Worm (Caenorhabditis elegans) whole organism, young adult: Measurements from ENCODE around the gene sru-38.
A peak's percentile ranks its signal among the peaks of the same experiment; 100 is the strongest.

Experiments
- B0261.1 ChIP-seq: sonication (generic microtip); optimal IDR thresholded peaks from 2 replicates; lab custom pipeline; 2016; ENCODE audit warnings: mild to moderate bottlenecking, missing genetic modification characterization, moderate library complexity, missing compliant biosample characterization
- B0336.3 ChIP-seq: fragments of 200-800 bp; sonication (Bioruptor generic); IDR thresholded peaks from 2 replicates; pipeline ENCODE4 v1.3.6; 2022; ENCODE audit warnings: missing genetic modification characterization, missing compliant biosample characterization
- C17E4.6 ChIP-seq: fragments of 200-800 bp; sonication (Bioruptor generic); IDR thresholded peaks from 2 replicates; pipeline ENCODE4 v1.3.6; 2022; ENCODE audit warnings: missing genetic modification reagents, missing genetic modification characterization, missing compliant biosample characterization
- F10E7.11 ChIP-seq: sonication (generic microtip); optimal IDR thresholded peaks from 2 replicates; lab custom pipeline; 2017; ENCODE audit warnings: mild to moderate bottlenecking, missing genetic modification characterization, moderate library complexity, missing compliant biosample characterization
- F57C9.4 ChIP-seq: sonication (generic microtip); optimal IDR thresholded peaks from 2 replicates; lab custom pipeline; 2017; ENCODE audit warnings: mild to moderate bottlenecking, missing genetic modification characterization, missing compliant biosample characterization
- K11D2.4 ChIP-seq: fragments of 200-800 bp; sonication (Bioruptor generic); IDR thresholded peaks from 2 replicates; pipeline ENCODE4 v1.3.6; 2022; ENCODE audit warnings: missing genetic modification reagents, missing genetic modification characterization, missing compliant biosample characterization
- T07F8.4 ChIP-seq: sonication (generic microtip); optimal IDR thresholded peaks from 2 replicates; lab custom pipeline; 2016; ENCODE audit warnings: mild to moderate bottlenecking, missing genetic modification characterization, moderate library complexity, missing compliant biosample characterization
- Y53F4B.3 ChIP-seq: fragments of 200-800 bp; sonication (Bioruptor generic); IDR thresholded peaks from 2 replicates; pipeline ENCODE4 v1.3.6; 2022; ENCODE audit warnings: missing genetic modification reagents, missing genetic modification characterization, missing compliant biosample characterization
- Y53G8AR.9 ChIP-seq: fragments of 200-800 bp; sonication (Bioruptor generic); conservative IDR thresholded peaks from 2 replicates; pipeline ENCODE4 v1.3.6; 2022; ENCODE audit warnings: missing genetic modification reagents, missing genetic modification characterization, missing compliant biosample characterization
- Y56A3A.18 ChIP-seq: fragments of 200-800 bp; sonication (Bioruptor generic); IDR thresholded peaks from 2 replicates; pipeline ENCODE4 v1.3.6; 2022; ENCODE audit warnings: missing genetic modification reagents, missing genetic modification characterization, missing compliant biosample characterization
- Y67H2A.10 ChIP-seq: fragments of 200-800 bp; sonication (Bioruptor generic); conservative IDR thresholded peaks from 2 replicates; pipeline ENCODE4 v1.3.6; 2022; ENCODE audit warnings: missing genetic modification reagents, missing genetic modification characterization, missing compliant biosample characterization
- ama-1 ChIP-seq, 3 experiments: fragments of 150-350 bp in 1 of 3; sonication (generic microtip) in 2 of 3; optimal IDR thresholded peaks; 2 replicates each; lab custom pipeline; 2014 to 2018; ENCODE audit warnings: missing biosample characterization in 2 of 3, missing genetic modification characterization in 2 of 3, missing genetic modification reagents in 2 of 3
- aptf-3 ChIP-seq: fragments of 200-800 bp; sonication (Bioruptor generic); IDR thresholded peaks from 2 replicates; pipeline ENCODE4 v1.3.6; 2022; ENCODE audit warnings: missing genetic modification characterization, missing compliant biosample characterization
- atf-7 ChIP-seq: sonication (generic microtip); optimal IDR thresholded peaks from 2 replicates; lab custom pipeline; 2017; ENCODE audit warnings: mild to moderate bottlenecking, missing genetic modification characterization, missing compliant biosample characterization
- athp-1 ChIP-seq: sonication (generic microtip); optimal IDR thresholded peaks from 2 replicates; lab custom pipeline; 2017; ENCODE audit warnings: mild to moderate bottlenecking, missing genetic modification characterization, missing compliant biosample characterization
- attf-5 ChIP-seq: fragments of 200-800 bp; sonication (Bioruptor generic); optimal IDR thresholded peaks from 2 replicates; lab custom pipeline; 2018; ENCODE audit warnings: mild to moderate bottlenecking, missing genetic modification characterization, missing compliant biosample characterization
- bed-1 ChIP-seq: fragments of 200-800 bp; sonication (Bioruptor generic); IDR thresholded peaks from 2 replicates; pipeline ENCODE4 v1.3.6; 2022; ENCODE audit warnings: missing genetic modification reagents, missing genetic modification characterization, missing compliant biosample characterization
- bed-2 ChIP-seq: fragments of 200-800 bp; sonication (Bioruptor generic); IDR thresholded peaks from 2 replicates; pipeline ENCODE4 v1.3.6; 2022; ENCODE audit warnings: missing genetic modification reagents, missing genetic modification characterization, missing compliant biosample characterization
- chd-7 ChIP-seq: sonication (generic microtip); optimal IDR thresholded peaks from 2 replicates; lab custom pipeline; 2016; ENCODE audit warnings: mild to moderate bottlenecking, missing genetic modification characterization, moderate library complexity, missing compliant biosample characterization
- die-1 ChIP-seq: sonication (generic microtip); optimal IDR thresholded peaks from 2 replicates; lab custom pipeline; 2016; ENCODE audit warnings: missing genotype, mild to moderate bottlenecking, missing genetic modification characterization, missing compliant biosample characterization
- efl-1 ChIP-seq: fragments of 150-350 bp; optimal IDR thresholded peaks from 2 replicates; lab custom pipeline; 2014; ENCODE audit warnings: missing biosample characterization, missing genetic modification reagents, missing genetic modification characterization
- ekl-4 ChIP-seq: fragments of 200-800 bp; sonication (Bioruptor generic); IDR thresholded peaks from 2 replicates; pipeline ENCODE4 v1.3.6; 2022; ENCODE audit warnings: missing genetic modification reagents, missing genetic modification characterization, missing compliant biosample characterization
- fkh-3 ChIP-seq: sonication (generic microtip); optimal IDR thresholded peaks from 2 replicates; lab custom pipeline; 2016; ENCODE audit warnings: mild to moderate bottlenecking, missing genetic modification characterization, missing compliant biosample characterization
- hmg-1.2 ChIP-seq: fragments of 200-800 bp; sonication (Bioruptor generic); IDR thresholded peaks from 2 replicates; pipeline ENCODE4 v1.3.6; 2022; ENCODE audit warnings: missing genetic modification reagents, missing genetic modification characterization, missing compliant biosample characterization
- lin-35 ChIP-seq, 3 experiments: fragments of 150-350 bp in 2 of 3; sonication (generic microtip) in 1 of 3; optimal IDR thresholded peaks; 2 replicates each; lab custom pipeline; 2014 to 2018; ENCODE audit warnings: missing biosample characterization in 3 of 3, missing genetic modification characterization in 3 of 3, missing genetic modification reagents in 3 of 3
- lir-1 ChIP-seq: fragments of 200-800 bp; sonication (Bioruptor generic); conservative IDR thresholded peaks from 2 replicates; pipeline ENCODE4 v1.3.6; 2022; ENCODE audit warnings: missing genetic modification reagents, missing genetic modification characterization, missing compliant biosample characterization
- lsl-1 ChIP-seq: fragments of 200-800 bp; sonication (Bioruptor generic); optimal IDR thresholded peaks from 2 replicates; lab custom pipeline; 2018; ENCODE audit warnings: mild to moderate bottlenecking, missing genetic modification characterization, moderate library complexity, missing compliant biosample characterization
- madf-10 ChIP-seq: sonication (generic microtip); optimal IDR thresholded peaks from 2 replicates; lab custom pipeline; 2016; ENCODE audit warnings: mild to moderate bottlenecking, missing genetic modification characterization, missing compliant biosample characterization
- madf-3 ChIP-seq: fragments of 200-800 bp; sonication (Bioruptor generic); IDR thresholded peaks from 2 replicates; pipeline ENCODE4 v1.3.6; 2022; ENCODE audit warnings: missing genetic modification reagents, missing genetic modification characterization, missing compliant biosample characterization
- madf-8 ChIP-seq: fragments of 200-800 bp; sonication (Bioruptor generic); conservative IDR thresholded peaks from 2 replicates; pipeline ENCODE4 v1.3.6; 2022; ENCODE audit warnings: missing genetic modification reagents, missing genetic modification characterization, missing compliant biosample characterization
- nhr-27 ChIP-seq: fragments of 200-800 bp; sonication (Bioruptor generic); optimal IDR thresholded peaks from 2 replicates; lab custom pipeline; 2018; ENCODE audit warnings: mild to moderate bottlenecking, missing genetic modification characterization, moderate library complexity, missing compliant biosample characterization
- pbrm-1 ChIP-seq: fragments of 200-800 bp; sonication (Bioruptor generic); IDR thresholded peaks from 2 replicates; pipeline ENCODE4 v1.3.6; 2022; ENCODE audit warnings: missing genetic modification reagents, missing genetic modification characterization, missing compliant biosample characterization
- rec-8 ChIP-seq, 2 experiments: sonication (generic microtip); optimal IDR thresholded peaks; 2 replicates each; lab custom pipeline; 2016; ENCODE audit warnings: mild to moderate bottlenecking in 2 of 2, missing genetic modification characterization in 2 of 2, missing genetic modification reagents in 2 of 2, missing genotype in 2 of 2, missing biosample characterization in 1 of 2, missing compliant biosample characterization in 1 of 2, moderate library complexity in 1 of 2
- repo-1 ChIP-seq: sonication (generic microtip); optimal IDR thresholded peaks from 2 replicates; lab custom pipeline; 2017; ENCODE audit warnings: mild to moderate bottlenecking, missing genetic modification characterization, missing compliant biosample characterization
- rpc-1 ChIP-seq, 2 experiments: fragments of 150-350 bp in 1 of 2; sonication (generic microtip) in 1 of 2; optimal IDR thresholded peaks; 2 replicates each; lab custom pipeline; 2014 to 2018; ENCODE audit warnings: missing biosample characterization in 1 of 2, missing genetic modification characterization in 1 of 2, missing genetic modification reagents in 1 of 2, missing genotype in 1 of 2
- sdz-38 ChIP-seq: sonication (generic microtip); optimal IDR thresholded peaks from 2 replicates; lab custom pipeline; 2016; ENCODE audit warnings: missing genotype, missing genetic modification characterization, missing compliant biosample characterization
- tbx-9 ChIP-seq: sonication (generic microtip); optimal IDR thresholded peaks from 2 replicates; lab custom pipeline; 2016; ENCODE audit warnings: borderline replicate concordance, missing genetic modification characterization, inconsistent platforms, missing compliant biosample characterization
- ztf-18 ChIP-seq: sonication (generic microtip); optimal IDR thresholded peaks from 2 replicates; lab custom pipeline; 2016; ENCODE audit warnings: missing genotype, mild to moderate bottlenecking, missing genetic modification characterization, missing compliant biosample characterization
- ztf-22 ChIP-seq: fragments of 200-800 bp; sonication (Bioruptor generic); optimal IDR thresholded peaks from 2 replicates; lab custom pipeline; 2018; ENCODE audit warnings: mild to moderate bottlenecking, missing genetic modification characterization, moderate library complexity, missing compliant biosample characterization
- ztf-3 ChIP-seq: fragments of 200-800 bp; sonication (Bioruptor generic); optimal IDR thresholded peaks from 2 replicates; lab custom pipeline; 2018; ENCODE audit warnings: mild to moderate bottlenecking, missing genetic modification characterization, missing compliant biosample characterization
- ztf-6 ChIP-seq: fragments of 200-800 bp; sonication (Bioruptor generic); IDR thresholded peaks from 2 replicates; pipeline ENCODE4 v1.3.6; 2022; ENCODE audit warnings: missing genetic modification reagents, missing genetic modification characterization, missing compliant biosample characterization

Gene sru-38

ce11 chrV:9786721-9787131 lies 49.1 kb downstream of the sru-38 start, which contains the start of gene F46B6.6 (continued):
- TF ChIP-seq ama-1 (optimal IDR thresholded peaks at IDR 0.05; lab: Kevin White, UChicago): peak; percentile 72
- peak; percentile 14 to 36 for TF ChIP-seq ama-1 (GFP tag; optimal IDR thresholded peaks at IDR 0.05; lab: Kevin White, UChicago)
- TF ChIP-seq lsl-1 (GFP tag; lab: Kevin White, UChicago): peak; percentile 12
- peak in 1 of 2 experiments; percentile 12 for TF ChIP-seq rec-8 (tag; optimal IDR thresholded peaks at IDR 0.05; lab: Kevin White, UChicago)
- TF ChIP-seq ekl-4: peak; percentile 50; the same call in 1 of the 2 replicates
- TF ChIP-seq athp-1: peak; percentile 62
- TF ChIP-seq ztf-22 (GFP tag; lab: Kevin White, UChicago): no peak
- peak; percentile 27; the same call in 1 of the 2 replicates for TF ChIP-seq hmg-1.2
- peak; percentile 15 for TF ChIP-seq die-1 (tag; lab: Kevin White, UChicago)
- TF ChIP-seq chd-7 (tag; lab: Kevin White, UChicago): peak; percentile 80
- TF ChIP-seq K11D2.4 (GFP tag; lab: Robert Waterston, UW): peak; percentile 41; the same call in 1 of the 2 replicates
- TF ChIP-seq bed-2 (GFP tag; lab: Robert Waterston, UW): no peak
- no peak for TF ChIP-seq bed-1 (GFP tag; lab: Robert Waterston, UW)
- no peak for TF ChIP-seq B0261.1 (tag; lab: Kevin White, UChicago)
- TF ChIP-seq F10E7.11: peak; percentile 13
- TF ChIP-seq pbrm-1: 0 out of 2 replicates have a peak, but pooled peaks have one; percentile 19
- no peak for TF ChIP-seq rpc-1 (optimal IDR thresholded peaks at IDR 0.05; lab: Kevin White, UChicago)
- no peak for TF ChIP-seq rpc-1 (tag; optimal IDR thresholded peaks at IDR 0.05; lab: Kevin White, UChicago)
- TF ChIP-seq Y67H2A.10 (GFP tag; lab: Robert Waterston, UW): no peak
- TF ChIP-seq aptf-3 (GFP tag; lab: Robert Waterston, UW): no peak
- TF ChIP-seq attf-5 (GFP tag; lab: Kevin White, UChicago): peak; percentile 41
- peak; percentile 92 for TF ChIP-seq repo-1
- no peak for TF ChIP-seq ztf-18 (tag; lab: Kevin White, UChicago)
- peak; percentile 47; the same call in 1 of the 2 replicates for TF ChIP-seq B0336.3 (GFP tag; lab: Robert Waterston, UW)
- peak; percentile 46 for TF ChIP-seq atf-7
- no peak; the same call in 1 of the 2 replicates for TF ChIP-seq lir-1
- no peak for TF ChIP-seq fkh-3 (tag; lab: Kevin White, UChicago)
- TF ChIP-seq madf-8 (GFP tag; lab: Robert Waterston, UW): no peak; the same call in 1 of the 2 replicates
- no peak for TF ChIP-seq ztf-6 (GFP tag; lab: Robert Waterston, UW)
- TF ChIP-seq nhr-27 (tag; lab: Kevin White, UChicago): peak; percentile 22
- no peak for TF ChIP-seq T07F8.4 (tag; lab: Kevin White, UChicago)
- no peak for TF ChIP-seq Y53F4B.3
- TF ChIP-seq Y56A3A.18 (GFP tag; lab: Robert Waterston, UW): 0 out of 2 replicates have a peak, but pooled peaks have one; percentile 41
- no peak for TF ChIP-seq sdz-38 (tag; lab: Kevin White, UChicago)
- TF ChIP-seq lin-35 (GFP tag; optimal IDR thresholded peaks at IDR 0.05; lab: Kevin White, UChicago): peak in 1 of 3 experiments; percentile 24
- TF ChIP-seq tbx-9: no peak
- TF ChIP-seq madf-10 (tag; lab: Kevin White, UChicago): no peak
- TF ChIP-seq F57C9.4 (tag; lab: Kevin White, UChicago): no peak
- 0 out of 2 replicates have a peak, but pooled peaks have one; percentile 57 for TF ChIP-seq Y53G8AR.9 (GFP tag; lab: Robert Waterston, UW)
- peak; percentile 8 for TF ChIP-seq ztf-3 (GFP tag; lab: Kevin White, UChicago)
- TF ChIP-seq C17E4.6: no peak
- TF ChIP-seq madf-3 (GFP tag; lab: Robert Waterston, UW): peak; percentile 60; the same call in 1 of the 2 replicates
- TF ChIP-seq efl-1 (GFP tag; lab: Kevin White, UChicago): no peak
